Fruit fly (Drosophila melanogaster): ENCODE results near the gene sturkopf.

DNA sequence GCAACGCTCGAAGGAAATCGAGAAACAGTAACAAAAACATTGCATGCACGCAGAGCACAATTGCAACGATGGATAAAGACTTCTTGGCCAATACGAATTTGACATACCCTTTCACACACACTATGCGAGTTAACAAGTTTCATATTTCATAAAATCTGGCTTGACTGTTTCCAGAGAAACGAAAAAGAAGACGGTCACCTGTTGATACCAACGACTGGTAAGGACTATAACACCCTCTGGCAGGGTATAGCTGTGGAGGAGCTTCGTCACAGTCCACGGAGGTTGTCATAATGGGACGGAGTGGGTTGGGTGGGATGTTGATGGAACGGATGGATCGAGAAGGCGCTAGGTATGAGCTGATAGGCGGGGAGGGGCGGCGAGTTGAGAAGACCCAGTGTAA is 35.1 kb upstream of the sturkopf start:
- TF ChIP-seq fd96Ca (GFP tag; IDR thresholded peaks at IDR 0.05) (peak; percentile 92), CG8301 (tag; optimal IDR thresholded peaks at IDR 0.05) (peak; percentile 79), gl (tag; optimal IDR thresholded peaks at IDR 0.05) (peak; percentile 64)

Data from whole organism, pupa.